Worm (Caenorhabditis elegans): Measurements from ENCODE around the gene C13A2.6.

C13A2.6 gene

DNA sequence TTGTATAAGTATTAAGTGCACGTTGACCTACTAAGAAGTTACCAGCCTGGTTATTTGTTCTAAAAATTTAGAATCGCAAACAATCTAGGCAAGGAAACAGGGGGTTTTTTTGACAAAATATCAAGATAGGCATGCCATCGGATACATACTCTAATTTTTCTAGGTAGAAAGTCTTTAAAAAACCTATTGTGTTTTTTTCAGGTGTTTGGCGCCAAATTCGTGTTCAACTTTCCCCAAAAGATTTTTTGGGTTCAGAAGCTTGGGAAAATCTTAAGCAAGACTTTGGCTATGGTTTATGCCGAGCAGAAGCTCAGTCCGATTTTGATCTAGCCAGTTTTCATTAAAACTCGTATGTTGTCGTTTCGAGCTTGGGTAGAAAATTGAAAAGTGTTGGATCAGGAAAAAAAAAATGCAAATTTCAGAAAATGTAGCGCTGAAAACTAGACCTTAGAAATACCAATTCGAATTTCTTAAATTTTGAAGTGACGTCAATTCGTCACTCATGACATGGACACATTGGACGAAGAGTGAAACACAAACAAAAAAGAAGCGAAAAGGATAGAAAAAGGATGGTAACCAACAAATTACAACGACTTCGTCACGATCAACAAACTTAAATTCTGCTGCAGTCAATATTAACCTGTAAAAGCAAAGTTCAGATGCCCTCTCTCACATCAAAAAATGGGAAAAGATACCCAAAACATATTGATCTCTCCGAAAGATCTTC lies 21.1 kb upstream of the C13A2.6 start:
- TF ChIP-seq hlh-30 (tag; optimal IDR thresholded peaks at IDR 0.05; ENCODE audit: insufficient read depth) (no peak), ceh-6 (GFP tag; optimal IDR thresholded peaks at IDR 0.05) (no peak), fkh-10 (GFP tag; optimal IDR thresholded peaks at IDR 0.05) (no peak), elt-2 (tag; optimal IDR thresholded peaks at IDR 0.05) (no peak), F13H6.1 (tag; optimal IDR thresholded peaks at IDR 0.05) (no peak), pros-1 (tag; optimal IDR thresholded peaks at IDR 0.05) (no peak), fax-1 (tag; optimal IDR thresholded peaks at IDR 0.05) (no peak), K09A11.1 (tag; optimal IDR thresholded peaks at IDR 0.05; ENCODE audit: insufficient read depth) (no peak), zip-5 (tag; optimal IDR thresholded peaks at IDR 0.05) (no peak), sox-4 (tag; optimal IDR thresholded peaks at IDR 0.05) (no peak), ceh-18 (tag; optimal IDR thresholded peaks at IDR 0.05) (no peak), pag-3 (tag; optimal IDR thresholded peaks at IDR 0.05; ENCODE audit: borderline replicate concordance) (no peak), gmeb-2 (tag; optimal IDR thresholded peaks at IDR 0.05) (no peak), hlh-15 (tag; optimal IDR thresholded peaks at IDR 0.05) (no peak), fkh-6 (tag; optimal IDR thresholded peaks at IDR 0.05) (no peak), ceh-45 (GFP tag; IDR thresholded peaks at IDR 0.05) (no peak), elt-4 (tag; optimal IDR thresholded peaks at IDR 0.05) (no peak)

ce11 chrV:7255095-7255494 lies 14.4 kb upstream of the C13A2.6 start, which contains the start of gene C05C8.8:
Gene C05C8.8, minus strand, starts transcription at chrV:7255195.
- TF ChIP-seq ceh-34 (tag; optimal IDR thresholded peaks at IDR 0.05) (no peak), ceh-48 (tag; optimal IDR thresholded peaks at IDR 0.05) (no peak), pha-4 (tag; optimal IDR thresholded peaks at IDR 0.05) (no peak), nhr-11 (tag; optimal IDR thresholded peaks at IDR 0.05) (no peak)

DNA sequence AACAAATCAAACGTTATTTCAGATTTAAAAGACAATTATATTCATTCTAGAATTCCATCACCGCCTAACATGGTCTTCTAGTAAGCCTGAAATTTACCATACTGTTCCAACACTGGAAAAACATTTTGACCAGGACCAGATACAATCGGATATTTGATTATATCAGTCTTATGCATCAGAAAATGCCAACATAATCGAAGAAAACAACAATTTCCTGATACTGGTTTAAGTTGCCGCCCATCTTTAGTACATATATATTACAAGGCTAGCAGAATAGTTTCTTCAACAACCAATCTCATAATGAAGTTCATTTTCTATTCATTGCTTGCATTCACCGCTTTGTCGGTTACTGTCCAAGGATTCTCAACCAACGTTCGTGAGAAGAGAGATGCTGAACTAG lies 10.5 kb upstream of the C13A2.6 start, which contains the start of gene C13A2.12:
Gene C13A2.12 (plus strand): TSS at position 301 of the 400 bp plus-strand sequence.
- TF ChIP-seq ceh-45 (GFP tag; IDR thresholded peaks at IDR 0.05) (no peak), sdc-2 (tag; optimal IDR thresholded peaks at IDR 0.05) (no peak), hlh-8 (tag; optimal IDR thresholded peaks at IDR 0.05) (no peak), fax-1 (tag; optimal IDR thresholded peaks at IDR 0.05) (no peak), ttx-3 (tag; optimal IDR thresholded peaks at IDR 0.05) (no peak), pqm-1 (tag; optimal IDR thresholded peaks at IDR 0.05) (no peak), ceh-34 (tag; optimal IDR thresholded peaks at IDR 0.05) (no peak), ref-2 (tag; optimal IDR thresholded peaks at IDR 0.05) (no peak), pros-1 (tag; optimal IDR thresholded peaks at IDR 0.05) (no peak), eyg-1 (tag; optimal IDR thresholded peaks at IDR 0.05) (no peak), ceh-30 (tag; optimal IDR thresholded peaks at IDR 0.05) (no peak), ama-1 (optimal IDR thresholded peaks at IDR 0.05) (no peak), hlh-15 (tag; optimal IDR thresholded peaks at IDR 0.05) (no peak), ceh-2 (tag; optimal IDR thresholded peaks at IDR 0.05) (no peak), fkh-10 (GFP tag; optimal IDR thresholded peaks at IDR 0.05) (no peak), pag-3 (tag; optimal IDR thresholded peaks at IDR 0.05; ENCODE audit: borderline replicate concordance) (no peak), unc-55 (GFP tag; optimal IDR thresholded peaks at IDR 0.05) (no peak), ceh-19 (GFP tag; optimal IDR thresholded peaks at IDR 0.05) (no peak)

DNA sequence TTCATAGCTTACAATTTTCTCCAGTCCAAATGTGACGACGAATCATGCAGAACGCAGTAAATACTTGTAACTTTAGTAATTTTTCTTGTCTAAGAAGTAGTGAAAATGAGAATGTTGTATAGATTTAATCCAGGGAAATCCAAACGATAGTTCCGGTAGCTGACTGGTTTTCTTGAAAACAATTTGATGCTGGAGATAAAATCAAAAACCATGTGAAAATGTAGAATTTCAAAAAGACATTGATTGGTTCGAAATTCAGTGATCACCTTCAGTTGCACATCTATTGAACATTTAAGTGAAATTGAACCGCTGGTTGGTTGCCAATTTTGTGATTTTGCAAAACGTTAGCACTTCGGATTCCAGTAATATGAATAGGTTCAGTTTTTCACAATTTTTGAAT lies 5.5 kb upstream of the C13A2.6 start, which contains the start of gene C13A2.9:
Gene C13A2.9 (minus strand): TSS at position 101 of the 400 bp plus-strand sequence.
- TF ChIP-seq pag-3 (tag; optimal IDR thresholded peaks at IDR 0.05; ENCODE audit: borderline replicate concordance) (no peak), hlh-6 (tag; optimal IDR thresholded peaks at IDR 0.05) (no peak)

DNA sequence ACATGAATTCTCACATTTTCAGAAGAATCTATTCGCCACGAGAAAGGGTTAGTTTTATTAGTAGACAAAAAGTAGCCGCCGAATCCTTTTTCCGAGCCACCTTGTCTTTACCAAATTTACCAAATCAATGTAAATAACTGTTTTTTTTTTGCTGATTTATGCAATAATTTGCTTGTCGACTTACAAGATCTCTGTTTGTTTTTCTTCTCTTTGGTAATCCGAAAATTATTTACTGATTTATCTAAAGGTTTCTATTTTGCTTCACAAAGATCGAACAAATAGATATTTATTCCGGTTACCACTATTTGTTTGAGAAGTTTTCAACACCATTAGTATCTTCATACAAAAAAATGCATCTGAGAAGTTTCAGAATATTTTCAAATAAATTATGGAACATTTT lies 3.5 kb upstream of the C13A2.6 start, which contains the start of gene C13A2.7:
Gene C13A2.7 (plus strand): TSS at position 301 of the 400 bp plus-strand sequence.
- TF ChIP-seq ztf-16 (tag; optimal IDR thresholded peaks at IDR 0.05), result no peak
- TF ChIP-seq lim-6 (tag; optimal IDR thresholded peaks at IDR 0.05), result no peak
- TF ChIP-seq unc-55 (GFP tag; optimal IDR thresholded peaks at IDR 0.05), result no peak
- TF ChIP-seq ceh-34 (tag; optimal IDR thresholded peaks at IDR 0.05), result no peak
- no peak for TF ChIP-seq nhr-232 (tag; optimal IDR thresholded peaks at IDR 0.05)
- TF ChIP-seq eyg-1 (tag; optimal IDR thresholded peaks at IDR 0.05), result no peak
- no peak for TF ChIP-seq zip-5 (tag; optimal IDR thresholded peaks at IDR 0.05)
- TF ChIP-seq unc-3 (GFP tag; conservative IDR thresholded peaks at IDR 0.05), result no peak
- no peak for TF ChIP-seq unc-3 (tag; optimal IDR thresholded peaks at IDR 0.05)
- no peak for TF ChIP-seq madf-2 (tag; optimal IDR thresholded peaks at IDR 0.05)
- no peak for TF ChIP-seq hlh-13 (GFP tag; optimal IDR thresholded peaks at IDR 0.05)
- no peak for TF ChIP-seq sdc-2 (tag; optimal IDR thresholded peaks at IDR 0.05)
- no peak for TF ChIP-seq hlh-15 (tag; optimal IDR thresholded peaks at IDR 0.05)

All from whole organism, late embryonic.